Worm (Caenorhabditis elegans) whole organism, L1 larva: ENCODE results near the gene Y44A6D.3.

ENCODE experiments used
- ama-1 ChIP-seq: fragments of 150-350 bp; optimal IDR thresholded peaks from 2 replicates; lab custom pipeline; 2014
- egl-27 ChIP-seq, 2 experiments: fragments of 150-350 bp in 1 of 2; sonication (generic microtip); optimal IDR thresholded peaks; 3 replicates each; lab custom pipeline; 2017 to 2018; ENCODE audit warnings: missing biosample characterization in 2 of 2, missing genetic modification characterization in 2 of 2, missing genetic modification reagents in 2 of 2
- fos-1 ChIP-seq: fragments of 150-350 bp; optimal IDR thresholded peaks from 2 replicates; lab custom pipeline; 2014; ENCODE audit warnings: missing biosample characterization, missing genetic modification characterization
- mef-2 ChIP-seq: fragments of 150-350 bp; optimal IDR thresholded peaks from 2 replicates; lab custom pipeline; 2014; ENCODE audit warnings: missing biosample characterization, missing genetic modification characterization
- nhr-28 ChIP-seq: fragments of 150-350 bp; optimal IDR thresholded peaks from 2 replicates; lab custom pipeline; 2014; ENCODE audit warnings: missing biosample characterization, missing genetic modification characterization
- nhr-76 ChIP-seq: sonication (generic microtip); optimal IDR thresholded peaks from 2 replicates; lab custom pipeline; 2017; ENCODE audit warnings: missing biosample characterization, missing genetic modification characterization
- snu-23 ChIP-seq: sonication (generic microtip); optimal IDR thresholded peaks from 2 replicates; lab custom pipeline; 2016; ENCODE audit warnings: missing genetic modification characterization, missing compliant biosample characterization
- tbx-2 ChIP-seq: sonication (generic microtip); optimal IDR thresholded peaks from 2 replicates; lab custom pipeline; 2016; ENCODE audit warnings: missing genetic modification characterization, missing compliant biosample characterization
- unc-130 ChIP-seq: fragments of 150-350 bp; optimal IDR thresholded peaks from 2 replicates; lab custom pipeline; 2017; ENCODE audit warnings: missing biosample characterization, missing genetic modification characterization, inconsistent platforms

DNA sequence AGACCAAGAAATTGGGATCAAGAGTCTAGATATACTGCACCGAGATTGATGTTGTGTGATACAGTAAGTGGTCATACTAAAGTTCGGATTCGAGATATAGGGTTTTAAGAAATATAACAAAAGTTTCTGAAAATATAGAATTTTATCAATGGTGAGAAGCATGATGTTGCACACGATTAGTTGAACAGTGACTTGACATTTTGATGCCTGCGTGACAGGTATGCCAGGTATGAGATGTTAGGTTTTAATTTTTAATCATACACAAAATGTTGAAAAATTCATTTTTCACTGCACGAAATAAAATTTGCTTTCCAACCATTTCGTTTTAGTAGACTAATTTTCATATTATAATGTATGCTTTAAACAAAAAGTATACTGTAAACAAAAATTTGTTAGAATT lies 38.2 kb upstream of the Y44A6D.3 start:
- TF ChIP-seq nhr-76 (tag; lab: Kevin White, UChicago): no peak
- no peak for TF ChIP-seq nhr-28 (tag; lab: Kevin White, UChicago)
- no peak for TF ChIP-seq tbx-2
- TF ChIP-seq ama-1: no peak
- no peak for TF ChIP-seq snu-23 (GFP tag; lab: Kevin White, UChicago)
- TF ChIP-seq mef-2 (tag; lab: Kevin White, UChicago): no peak
- TF ChIP-seq fos-1 (tag; lab: Kevin White, UChicago): no peak
- no peak for TF ChIP-seq unc-130 (tag; lab: Kevin White, UChicago)
- no peak for TF ChIP-seq egl-27 (tag; optimal IDR thresholded peaks at IDR 0.05; lab: Kevin White, UChicago)
